Worm (Caenorhabditis elegans): ENCODE results near the gene rpb-6.

ce11 chrII:10541923-10542486 lies 37.2 kb upstream of the rpb-6 start, which contains the start of gene pro-1:
- TF ChIP-seq ref-1 (GFP tag; conservative IDR thresholded peaks at IDR 0.05), result no peak
- TF ChIP-seq flt-1 (GFP tag; IDR thresholded peaks at IDR 0.05), result peak; percentile 59; the same call in 1 of the 2 replicates
- TF ChIP-seq cog-1 (tag; optimal IDR thresholded peaks at IDR 0.05), result peak; percentile 53
- no peak for TF ChIP-seq klf-2 (GFP tag; conservative IDR thresholded peaks at IDR 0.05)
- no peak for TF ChIP-seq ztf-23 (GFP tag; IDR thresholded peaks at IDR 0.05)
- no peak for TF ChIP-seq T22C8.4 (GFP tag; IDR thresholded peaks at IDR 0.05)
- no peak for TF ChIP-seq ztf-29 (GFP tag; IDR thresholded peaks at IDR 0.05)

Measured in whole organism, midembryonic.